Fruit fly (Drosophila melanogaster) S2 (cell line): Measurements from ENCODE around the gene Jhbp6.
"Not testable (repeated sequence)": the region's sequence is repeated elsewhere in the genome, so short reads cannot be mapped to it uniquely, and the experiment has no call there.

ENCODE experiments used
- CG8478 ChIP-seq: fragments of >200 bp; optimal IDR thresholded peaks from 2 replicates; lab custom pipeline; 2018
- CTCF ChIP-seq, 2 experiments: fragments of >200 bp; optimal IDR thresholded peaks; 2 replicates each; lab custom pipeline; 2018

DNA sequence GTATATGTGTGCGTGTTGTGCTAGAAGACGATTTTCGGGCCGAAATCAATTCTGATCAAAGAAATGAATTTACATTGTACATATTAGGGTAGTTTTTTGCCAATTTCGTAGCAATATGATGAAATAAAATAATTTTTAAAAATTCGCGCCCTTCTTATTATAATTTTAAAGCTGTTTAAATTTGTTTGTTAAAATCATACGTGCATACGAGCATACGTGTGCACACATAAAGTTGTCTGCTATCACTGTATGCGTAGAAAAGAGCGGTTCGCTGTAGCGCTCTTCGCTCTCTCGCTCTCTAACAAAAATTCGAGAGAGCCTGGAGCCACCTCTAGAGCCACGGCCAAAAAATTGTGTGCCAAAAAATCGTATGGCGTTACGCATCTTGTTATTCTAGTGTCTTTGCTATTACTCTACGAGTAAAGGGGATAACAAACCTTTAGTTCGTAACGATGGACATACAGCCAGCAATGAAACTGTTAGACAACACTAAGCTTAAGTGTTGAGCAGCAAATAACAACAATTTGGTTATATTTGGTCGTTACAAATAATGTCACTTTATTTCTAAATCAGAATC is 51.0 kb downstream of the Jhbp6 start, which contains the start of gene mael:
- TF ChIP-seq CG8478 (lab: Kevin White, UChicago); CTCF (optimal IDR thresholded peaks at IDR 0.05; lab: Kevin White, UChicago): not testable (repeated sequence)
